Fruit fly (Drosophila melanogaster): ENCODE measurements around the gene CG31457.
A peak's percentile ranks its signal among the peaks of the same experiment; 100 is the strongest.

Gene CG31457

DNA sequence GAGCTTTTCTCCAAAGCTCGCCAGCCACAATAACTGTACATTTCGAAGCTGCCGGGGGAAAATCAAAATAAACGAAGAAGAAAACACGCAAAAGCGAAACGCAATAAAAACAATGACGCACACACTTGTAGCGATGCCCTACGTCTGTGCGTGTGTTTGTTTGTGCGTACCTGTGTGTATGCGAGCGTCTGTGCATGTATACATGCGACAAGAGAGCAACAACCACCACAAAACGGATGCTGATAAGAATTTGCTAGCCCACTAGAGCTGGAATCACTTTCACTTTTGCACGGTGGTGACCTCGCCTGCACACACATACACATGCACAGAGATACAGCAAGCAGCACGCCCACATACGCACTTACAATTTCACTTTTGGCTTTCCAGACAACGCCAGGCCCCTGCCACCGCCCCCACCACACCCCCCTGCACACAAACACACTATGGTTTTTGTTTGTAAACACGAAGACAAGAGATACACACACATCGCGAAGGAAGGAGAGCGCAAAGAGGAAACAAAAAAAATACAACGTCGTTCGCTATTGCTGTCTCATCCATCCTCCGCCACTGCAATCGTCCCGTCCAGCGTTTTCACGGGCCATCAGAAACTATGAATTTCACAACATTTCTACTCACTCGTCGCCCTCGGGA lies 29.2 kb upstream of the CG31457 start (continued):
- TF ChIP-seq Trl (optimal IDR thresholded peaks at IDR 0.05): peak in 1 of 2 experiments; percentile 16
- TF ChIP-seq Trl (GFP tag; optimal IDR thresholded peaks at IDR 0.05): no peak
- no peak for TF ChIP-seq cas (GFP tag; IDR thresholded peaks at IDR 0.05)
- peak; percentile 14 for TF ChIP-seq CG1603 (tag; optimal IDR thresholded peaks at IDR 0.05)
- no peak for TF ChIP-seq bigmax (GFP tag; optimal IDR thresholded peaks at IDR 0.05)
- TF ChIP-seq tna (GFP tag; IDR thresholded peaks at IDR 0.05; ENCODE audit: partially characterized antibody): no peak
- TF ChIP-seq Hmr (GFP tag; optimal IDR thresholded peaks at IDR 0.05): peak; percentile 32
- peak; percentile 54 for TF ChIP-seq Med (GFP tag)
- TF ChIP-seq CG15696 (tag; optimal IDR thresholded peaks at IDR 0.05): peak; percentile 5
- no peak for TF ChIP-seq CG5245 (GFP tag; optimal IDR thresholded peaks at IDR 0.05)
- 0 out of 2 replicates have a peak, but pooled peaks have one; percentile 19 for TF ChIP-seq CG5953 (GFP tag; IDR thresholded peaks at IDR 0.05)
- no peak for TF ChIP-seq grau (tag; optimal IDR thresholded peaks at IDR 0.05)
- no peak for TF ChIP-seq CG7928 (GFP tag; optimal IDR thresholded peaks at IDR 0.05)
- TF ChIP-seq CG3838 (GFP tag; optimal IDR thresholded peaks at IDR 0.05): no peak
- 0 out of 2 replicates have a peak, but pooled peaks have one; percentile 12 for TF ChIP-seq MBD-R2 (GFP tag; IDR thresholded peaks at IDR 0.05)
- TF ChIP-seq caup (GFP tag; optimal IDR thresholded peaks at IDR 0.05; ENCODE audit: severe bottlenecking): peak; percentile 36
- TF ChIP-seq CG9727 (GFP tag; optimal IDR thresholded peaks at IDR 0.05): peak; percentile 10
- TF ChIP-seq zen2 (GFP tag; IDR thresholded peaks at IDR 0.05; ENCODE audit: partially characterized antibody): no peak
- peak; percentile 45 for TF ChIP-seq twi (tag; optimal IDR thresholded peaks at IDR 0.05)
- TF ChIP-seq ranshi (GFP tag; IDR thresholded peaks at IDR 0.05): no peak
- no peak for TF ChIP-seq gro (GFP tag; optimal IDR thresholded peaks at IDR 0.05)
- TF ChIP-seq CG15601 (tag; optimal IDR thresholded peaks at IDR 0.05): no peak
- TF ChIP-seq bsh (GFP tag; optimal IDR thresholded peaks at IDR 0.05): peak in 1 of 2 experiments; percentile 30
- TF ChIP-seq CG13287 (GFP tag; IDR thresholded peaks at IDR 0.05; ENCODE audit: partially characterized antibody): peak; percentile 6; the same call in 1 of the 2 replicates
- peak; percentile 44; the same call in 1 of the 2 replicates for TF ChIP-seq chm (GFP tag; IDR thresholded peaks at IDR 0.05)
- TF ChIP-seq CG13296 (GFP tag; optimal IDR thresholded peaks at IDR 0.05): no peak
- peak; percentile 56 for TF ChIP-seq YL-1 (GFP tag; optimal IDR thresholded peaks at IDR 0.05)
- peak in 1 of 2 experiments; percentile 95 for TF ChIP-seq insv (GFP tag; optimal IDR thresholded peaks at IDR 0.05)
- no peak for TF ChIP-seq emc (GFP tag; optimal IDR thresholded peaks at IDR 0.05)
- TF ChIP-seq CG6791 (GFP tag; IDR thresholded peaks at IDR 0.05; ENCODE audit: partially characterized antibody): peak; percentile 32; the same call in 1 of the 3 replicates
- TF ChIP-seq CG12104 (GFP tag; optimal IDR thresholded peaks at IDR 0.05): no peak
- no peak for TF ChIP-seq CG3163 (GFP tag; optimal IDR thresholded peaks at IDR 0.05)
- no peak for TF ChIP-seq HmgD (GFP tag; optimal IDR thresholded peaks at IDR 0.05)
- TF ChIP-seq nom (GFP tag; optimal IDR thresholded peaks at IDR 0.05): peak; percentile 77
- no peak for TF ChIP-seq CG32772 (GFP tag; IDR thresholded peaks at IDR 0.05)
- TF ChIP-seq CG9437 (GFP tag; optimal IDR thresholded peaks at IDR 0.05): peak; percentile 42
- peak; percentile 59 for TF ChIP-seq sd (tag; optimal IDR thresholded peaks at IDR 0.05)
- no peak for TF ChIP-seq tgo (GFP tag; IDR thresholded peaks at IDR 0.05)
- no peak for TF ChIP-seq hb (GFP tag; IDR thresholded peaks at IDR 0.05; ENCODE audit: partially characterized antibody)
- peak; percentile 54 for TF ChIP-seq sens (GFP tag)
- no peak for TF ChIP-seq CG1792 (GFP tag; optimal IDR thresholded peaks at IDR 0.05)
- peak; percentile 25 for TF ChIP-seq CG12299 (tag; optimal IDR thresholded peaks at IDR 0.05)
- TF ChIP-seq CoRest (tag; optimal IDR thresholded peaks at IDR 0.05): no peak
- no peak for TF ChIP-seq CG12219 (GFP tag; optimal IDR thresholded peaks at IDR 0.05)
- peak; percentile 76 for TF ChIP-seq BtbVII (GFP tag; optimal IDR thresholded peaks at IDR 0.05)
- TF ChIP-seq Sin3A (optimal IDR thresholded peaks at IDR 0.05): no peak
- no peak for TF ChIP-seq ac (GFP tag; optimal IDR thresholded peaks at IDR 0.05)
- TF ChIP-seq cg (GFP tag; optimal IDR thresholded peaks at IDR 0.05): peak; percentile 99
- TF ChIP-seq CG34376 (GFP tag; optimal IDR thresholded peaks at IDR 0.05): peak; percentile 76
